Fruit fly (Drosophila melanogaster) whole organism, wandering third instar larva: ENCODE data around the gene CG14864.

Experiments used
- CG9705 ChIP-seq: fragments of 200-800 bp; sonication (Bioruptor generic); optimal IDR thresholded peaks from 2 replicates; lab custom pipeline; 2018; ENCODE audit warnings: missing biosample characterization, mild to moderate bottlenecking, missing genetic modification characterization
- Dfd ChIP-seq: fragments of >200 bp; optimal IDR thresholded peaks from 2 replicates; lab custom pipeline; 2017; ENCODE audit warnings: missing biosample characterization, missing genetic modification characterization
- Myc ChIP-seq: fragments of >200 bp; optimal IDR thresholded peaks from 2 replicates; lab custom pipeline; 2017
- dmrt93B ChIP-seq: fragments of 200-800 bp; sonication (Bioruptor generic); optimal IDR thresholded peaks from 2 replicates; lab custom pipeline; 2018; ENCODE audit warnings: missing biosample characterization, mild to moderate bottlenecking, missing genetic modification characterization
- dsf ChIP-seq: sonication (Bioruptor generic); optimal IDR thresholded peaks from 2 replicates; lab custom pipeline; 2016; ENCODE audit warnings: missing biosample characterization, missing genetic modification characterization, borderline replicate concordance
- fru ChIP-seq: fragments of 200-800 bp; sonication (Bioruptor generic); optimal IDR thresholded peaks from 3 replicates; lab custom pipeline; 2016; ENCODE audit warnings: missing biosample characterization, mild to moderate bottlenecking, missing genetic modification characterization
- h ChIP-seq: fragments of 200-800 bp; sonication (Bioruptor generic); optimal IDR thresholded peaks from 3 replicates; lab custom pipeline; 2016; ENCODE audit warnings: missing biosample characterization, mild to moderate bottlenecking, missing genetic modification characterization
- lola ChIP-seq: fragments of >200 bp; optimal IDR thresholded peaks from 2 replicates; lab custom pipeline; 2017; ENCODE audit warnings: missing biosample characterization, missing genetic modification characterization
- sage ChIP-seq: fragments of 200-800 bp; sonication (Bioruptor generic); optimal IDR thresholded peaks from 2 replicates; lab custom pipeline; 2016; ENCODE audit warnings: missing biosample characterization, mild to moderate bottlenecking, missing genetic modification characterization
- tai ChIP-seq: sonication (Bioruptor generic); optimal IDR thresholded peaks from 2 replicates; lab custom pipeline; 2016; ENCODE audit warnings: missing biosample characterization, missing genetic modification characterization
- usp ChIP-seq: fragments of >200 bp; optimal IDR thresholded peaks from 2 replicates; lab custom pipeline; 2017; ENCODE audit warnings: missing biosample characterization, missing genetic modification characterization
- woc ChIP-seq: sonication (Bioruptor generic); optimal IDR thresholded peaks from 2 replicates; lab custom pipeline; 2016; ENCODE audit warnings: missing biosample characterization, mild to moderate bottlenecking, missing genetic modification characterization

dm6 chr3R:15275158-15275623 is 6.9 kb upstream of the CG14864 start, which contains the start of the genes Cp190 and CG4338:
- peak; percentile 90 for TF ChIP-seq dsf
- TF ChIP-seq h (GFP tag; lab: Kevin White, UChicago), result peak; percentile 97
- no peak for TF ChIP-seq lola (GFP tag; lab: Kevin White, UChicago)
- no peak for TF ChIP-seq usp
- no peak for TF ChIP-seq tai (GFP tag; lab: Kevin White, UChicago)
- TF ChIP-seq fru (GFP tag; lab: Kevin White, UChicago), result peak; percentile 96
- no peak for TF ChIP-seq Dfd
- peak; percentile 97 for TF ChIP-seq woc (GFP tag; lab: Kevin White, UChicago)
- no peak for TF ChIP-seq sage
- TF ChIP-seq CG9705 (GFP tag; lab: Kevin White, UChicago), result peak; percentile 98
- peak; percentile 34 for TF ChIP-seq Myc (lab: Kevin White, UChicago)
- peak; percentile 97 for TF ChIP-seq dmrt93B (GFP tag; lab: Kevin White, UChicago)
